Worm (Caenorhabditis elegans) whole organism, young adult: Measurements from ENCODE around the gene irk-3.

Experiments
- F23B12.7 ChIP-seq: sonication (generic microtip); optimal IDR thresholded peaks from 2 replicates; lab custom pipeline; 2017; ENCODE audit warnings: missing genetic modification characterization, mild to moderate bottlenecking, missing compliant biosample characterization, antibody characterized with exemption, moderate library complexity; ENCODE audit not compliant: insufficient read depth
- F33H1.4 ChIP-seq: fragments of 200-800 bp; sonication (Bioruptor generic); IDR thresholded peaks from 2 replicates; pipeline ENCODE4 v1.3.6; 2022; ENCODE audit warnings: missing genetic modification reagents, missing genetic modification characterization, missing compliant biosample characterization
- F49E8.2 ChIP-seq: sonication (generic microtip); optimal IDR thresholded peaks from 3 replicates; lab custom pipeline; 2017; ENCODE audit warnings: missing genetic modification characterization, mild to moderate bottlenecking, missing compliant biosample characterization, antibody characterized with exemption, moderate library complexity; ENCODE audit not compliant: insufficient read depth
- ama-1 ChIP-seq, 3 experiments: fragments of 150-350 bp in 1 of 3; sonication (generic microtip) in 2 of 3; optimal IDR thresholded peaks; 2 replicates each; lab custom pipeline; 2014 to 2018; ENCODE audit warnings: missing biosample characterization in 2 of 3, missing genetic modification characterization in 2 of 3, missing genetic modification reagents in 2 of 3
- egrh-3 ChIP-seq: fragments of 200-800 bp; sonication (Bioruptor generic); IDR thresholded peaks from 2 replicates; pipeline ENCODE4 v1.3.6; 2022; ENCODE audit warnings: missing genetic modification reagents, missing genetic modification characterization, missing compliant biosample characterization
- lin-54 ChIP-seq: fragments of 200-800 bp; sonication (Bioruptor generic); optimal IDR thresholded peaks from 2 replicates; lab custom pipeline; 2018; ENCODE audit warnings: mild to moderate bottlenecking, missing genetic modification characterization, missing compliant biosample characterization
- nfya-1 ChIP-seq: sonication (generic microtip); optimal IDR thresholded peaks from 2 replicates; lab custom pipeline; 2017; ENCODE audit warnings: antibody characterized with exemption, missing compliant biosample characterization, missing genetic modification characterization, borderline replicate concordance; ENCODE audit not compliant: insufficient read depth
- rec-8 ChIP-seq, 2 experiments: sonication (generic microtip); optimal IDR thresholded peaks; 2 replicates each; lab custom pipeline; 2016; ENCODE audit warnings: mild to moderate bottlenecking in 2 of 2, missing genetic modification characterization in 2 of 2, missing genetic modification reagents in 2 of 2, missing genotype in 2 of 2, missing biosample characterization in 1 of 2, missing compliant biosample characterization in 1 of 2, moderate library complexity in 1 of 2
- snpc-4 ChIP-seq, 5 experiments: fragments of 150-350 bp in 1 of 5; sonication (generic microtip) in 4 of 5; optimal IDR thresholded peaks; 2 replicates each; lab custom pipeline; 2014 to 2018; ENCODE audit warnings: missing genetic modification characterization in 5 of 5, missing biosample characterization in 3 of 5, antibody characterized with exemption in 2 of 5, mild to moderate bottlenecking in 2 of 5, missing compliant biosample characterization in 2 of 5, missing genotype in 2 of 5, moderate library complexity in 2 of 5, missing genetic modification reagents in 1 of 5
- xnd-1 ChIP-seq: sonication (generic microtip); optimal IDR thresholded peaks from 2 replicates; lab custom pipeline; 2016; ENCODE audit warnings: missing genotype, missing genetic modification reagents, missing genetic modification characterization, missing compliant biosample characterization

DNA sequence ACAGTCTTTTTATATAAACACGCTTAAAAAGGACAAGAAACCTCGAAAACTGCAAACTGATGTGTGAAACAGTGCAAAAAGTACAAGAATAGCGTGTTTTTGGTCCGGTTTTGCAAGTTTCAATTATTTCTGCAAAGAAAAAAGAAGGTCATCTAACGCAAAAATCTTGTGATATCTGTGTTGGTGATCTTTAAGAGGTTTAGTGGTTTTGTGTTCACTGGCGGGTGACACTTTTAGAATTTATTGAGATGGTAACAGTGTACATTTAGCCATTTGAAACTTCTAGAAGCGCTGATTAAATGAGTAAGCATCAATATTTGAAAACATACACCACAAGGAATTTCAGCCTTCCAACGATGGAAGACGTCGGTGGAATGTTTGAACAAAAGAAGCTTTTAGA lies 47.4 kb downstream of the irk-3 start:
- no peak for TF ChIP-seq lin-54 (GFP tag; lab: Kevin White, UChicago)
- no peak for TF ChIP-seq egrh-3 (GFP tag; lab: Robert Waterston, UW)
- no peak for TF ChIP-seq ama-1 (optimal IDR thresholded peaks at IDR 0.05; lab: Kevin White, UChicago)
- no peak for TF ChIP-seq ama-1 (GFP tag; optimal IDR thresholded peaks at IDR 0.05; lab: Kevin White, UChicago)
- no peak for TF ChIP-seq nfya-1 (tag; lab: Kevin White, UChicago)
- TF ChIP-seq F23B12.7 (tag; lab: Kevin White, UChicago) = no peak
- no peak for TF ChIP-seq rec-8 (tag; optimal IDR thresholded peaks at IDR 0.05; lab: Kevin White, UChicago)
- no peak for TF ChIP-seq xnd-1
- no peak for TF ChIP-seq snpc-4 (GFP tag; optimal IDR thresholded peaks at IDR 0.05; lab: Kevin White, UChicago)
- no peak for TF ChIP-seq snpc-4 (tag; optimal IDR thresholded peaks at IDR 0.05; lab: Kevin White, UChicago)
- TF ChIP-seq F33H1.4 = no peak
- TF ChIP-seq F49E8.2 = no peak
